Fruit fly (Drosophila melanogaster) S2 (cell line): Measurements from ENCODE around the gene Sgs5.

Experiments used
- CG8478 ChIP-seq: fragments of >200 bp; optimal IDR thresholded peaks from 2 replicates; lab custom pipeline; 2018
- CTCF ChIP-seq, 2 experiments: fragments of >200 bp; optimal IDR thresholded peaks; 2 replicates each; lab custom pipeline; 2018

Sgs5 gene

dm6 chr3R:17617121-17617975 is 22.2 kb downstream of the Sgs5 start:
- TF ChIP-seq CTCF (optimal IDR thresholded peaks at IDR 0.05; lab: Kevin White, UChicago) = peak; percentile 95
- no peak for TF ChIP-seq CG8478 (lab: Kevin White, UChicago)

- TF ChIP-seq CG8478 (lab: Kevin White, UChicago) (no peak), CTCF (optimal IDR thresholded peaks at IDR 0.05; lab: Kevin White, UChicago) (no peak)
Observed at dm6 chr3R:17617976-17618308, 22.8 kb downstream of the Sgs5 start.

- TF ChIP-seq CG8478 (lab: Kevin White, UChicago) = no peak
- TF ChIP-seq CTCF (optimal IDR thresholded peaks at IDR 0.05; lab: Kevin White, UChicago) = no peak
Observed at dm6 chr3R:17618699-17619150, 23.6 kb downstream of the Sgs5 start, which contains the start of the genes CG14324 and CG14326. CG14324 (minus strand) TSS chr3R:17618799. CG14326 (plus strand) TSS chr3R:17619100.

- TF ChIP-seq CTCF (optimal IDR thresholded peaks at IDR 0.05; lab: Kevin White, UChicago) = no peak
- no peak for TF ChIP-seq CG8478 (lab: Kevin White, UChicago)
Observed at dm6 chr3R:17619726-17620282, 24.6 kb downstream of the Sgs5 start.

dm6 chr3R:17622062-17622766 is 27.1 kb downstream of the Sgs5 start, which contains the start of gene CG14323:
CG14323 (minus strand) TSS chr3R:17622112.
- no peak for TF ChIP-seq CG8478 (lab: Kevin White, UChicago)
- no peak for TF ChIP-seq CTCF (optimal IDR thresholded peaks at IDR 0.05; lab: Kevin White, UChicago)

- TF ChIP-seq CG8478 (lab: Kevin White, UChicago) (no peak), CTCF (optimal IDR thresholded peaks at IDR 0.05; lab: Kevin White, UChicago) (no peak)
Observed at dm6 chr3R:17624549-17624948, 29.4 kb downstream of the Sgs5 start.

- TF ChIP-seq CG8478 (lab: Kevin White, UChicago) (no peak), CTCF (optimal IDR thresholded peaks at IDR 0.05; lab: Kevin White, UChicago) (no peak)
Observed at dm6 chr3R:17624968-17625367, 29.8 kb downstream of the Sgs5 start, which contains the start of gene AttD. AttD (plus strand) TSS chr3R:17625268.

- TF ChIP-seq CG8478 (lab: Kevin White, UChicago) = no peak
- TF ChIP-seq CTCF (optimal IDR thresholded peaks at IDR 0.05; lab: Kevin White, UChicago) = no peak
Observed at dm6 chr3R:17626827-17627226, 31.7 kb downstream of the Sgs5 start, which contains the start of gene CG14325. CG14325 (plus strand) TSS chr3R:17627127.

dm6 chr3R:17630417-17630816 is 35.3 kb downstream of the Sgs5 start, which contains the start of gene CG43175:
CG43175 (plus strand) TSS chr3R:17630717.
- TF ChIP-seq CTCF (optimal IDR thresholded peaks at IDR 0.05; lab: Kevin White, UChicago) = no peak
- no peak for TF ChIP-seq CG8478 (lab: Kevin White, UChicago)

- TF ChIP-seq CG8478 (lab: Kevin White, UChicago) = no peak
- no peak for TF ChIP-seq CTCF (optimal IDR thresholded peaks at IDR 0.05; lab: Kevin White, UChicago)
Observed at dm6 chr3R:17631176-17631865, 36.2 kb downstream of the Sgs5 start.

- TF ChIP-seq CTCF (optimal IDR thresholded peaks at IDR 0.05; lab: Kevin White, UChicago) (no peak), CG8478 (lab: Kevin White, UChicago) (no peak)
Observed at dm6 chr3R:17644019-17644418, 48.9 kb downstream of the Sgs5 start.

dm6 chr3R:17645239-17645638 is 50.1 kb downstream of the Sgs5 start:
- TF ChIP-seq CTCF (optimal IDR thresholded peaks at IDR 0.05; lab: Kevin White, UChicago) (no peak), CG8478 (lab: Kevin White, UChicago) (no peak)
